Worm (Caenorhabditis elegans): Measurements from ENCODE around the gene pax-1.

DNA sequence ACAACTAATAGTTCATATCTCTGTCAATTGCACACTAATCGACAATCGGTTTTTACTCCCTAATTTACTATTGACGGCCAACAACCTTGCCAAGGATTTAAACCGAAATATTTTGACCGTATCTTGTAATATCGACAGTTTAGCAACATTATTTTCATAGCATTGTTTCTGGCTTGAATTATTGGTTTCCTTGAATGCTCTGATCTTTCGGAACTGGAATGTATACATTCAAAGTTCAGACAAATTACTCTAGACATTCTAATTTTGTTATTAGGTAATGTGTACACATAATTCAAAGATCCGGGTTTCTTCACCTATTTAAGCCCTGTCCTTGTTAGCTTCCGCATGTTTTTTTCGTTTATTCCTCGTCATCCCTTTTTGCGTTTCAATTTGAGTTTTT, 39.2 kb downstream of the pax-1 start, which contains the start of gene C16D9.9:
- no peak for TF ChIP-seq snpc-4 (tag; optimal IDR thresholded peaks at IDR 0.05)
- no peak for TF ChIP-seq lin-39 (tag; optimal IDR thresholded peaks at IDR 0.05)
- no peak for TF ChIP-seq mab-5 (tag; optimal IDR thresholded peaks at IDR 0.05)
- no peak for TF ChIP-seq ama-1 (optimal IDR thresholded peaks at IDR 0.05)
- no peak for TF ChIP-seq alr-1 (tag; optimal IDR thresholded peaks at IDR 0.05)
- no peak for TF ChIP-seq sma-9 (GFP tag; optimal IDR thresholded peaks at IDR 0.05)
- no peak for TF ChIP-seq sma-9 (tag; optimal IDR thresholded peaks at IDR 0.05)
- TF ChIP-seq blmp-1 (tag; optimal IDR thresholded peaks at IDR 0.05; ENCODE audit: insufficient read depth), result no peak
- no peak for TF ChIP-seq nhr-237 (tag; optimal IDR thresholded peaks at IDR 0.05)
- no peak for TF ChIP-seq ceh-82 (tag; optimal IDR thresholded peaks at IDR 0.05)
- no peak for TF ChIP-seq unc-62 (GFP tag; optimal IDR thresholded peaks at IDR 0.05)
- no peak for TF ChIP-seq lsy-2 (tag; optimal IDR thresholded peaks at IDR 0.05)
- no peak for TF ChIP-seq aly-2 (tag; optimal IDR thresholded peaks at IDR 0.05)
- TF ChIP-seq ceh-16 (tag; optimal IDR thresholded peaks at IDR 0.05), result no peak

Data from whole organism, L2 larva.